Worm (Caenorhabditis elegans): ENCODE data around the gene F55C9.11.

- no peak for TF ChIP-seq snpc-4 (tag; optimal IDR thresholded peaks at IDR 0.05)
- TF ChIP-seq aly-2 (tag; optimal IDR thresholded peaks at IDR 0.05) = no peak
- TF ChIP-seq nhr-76 (tag; optimal IDR thresholded peaks at IDR 0.05) = no peak
- TF ChIP-seq mdl-1 (tag; optimal IDR thresholded peaks at IDR 0.05) = no peak
- TF ChIP-seq jun-1 (tag; optimal IDR thresholded peaks at IDR 0.05) = no peak
- TF ChIP-seq elt-1 (tag; optimal IDR thresholded peaks at IDR 0.05) = no peak
- no peak for TF ChIP-seq pha-4 (tag; optimal IDR thresholded peaks at IDR 0.05)
- TF ChIP-seq lin-39 (tag; optimal IDR thresholded peaks at IDR 0.05) = no peak
- no peak for TF ChIP-seq nhr-12 (tag; optimal IDR thresholded peaks at IDR 0.05)
- no peak for TF ChIP-seq elt-2 (tag; optimal IDR thresholded peaks at IDR 0.05)
- no peak for TF ChIP-seq nhr-11 (tag; optimal IDR thresholded peaks at IDR 0.05)
- TF ChIP-seq ztf-4 (tag; optimal IDR thresholded peaks at IDR 0.05) = no peak
These were observed 47.2 kb upstream of the F55C9.11 start for ce11 chrV:19356717-19357116.
